Worm (Caenorhabditis elegans): ENCODE data around the gene T05C12.9.

Gene T05C12.9

ce11 chrII:8214367-8214766 is 21.3 kb upstream of the T05C12.9 start, which contains the start of gene M110.10:
M110.10 (minus strand) TSS chrII:8214467.
- TF ChIP-seq scrt-1 (GFP tag; IDR thresholded peaks at IDR 0.05) (no peak), hmbx-1 (tag; optimal IDR thresholded peaks at IDR 0.05) (no peak), ama-1 (optimal IDR thresholded peaks at IDR 0.05) (no peak), F13C5.2 (tag; optimal IDR thresholded peaks at IDR 0.05) (no peak), flt-1 (GFP tag; IDR thresholded peaks at IDR 0.05) (no peak), tbx-37 (GFP tag; conservative IDR thresholded peaks at IDR 0.05) (no peak), hnd-1 (tag; optimal IDR thresholded peaks at IDR 0.05) (no peak), B0310.2 (tag; optimal IDR thresholded peaks at IDR 0.05) (no peak), tra-4 (tag; optimal IDR thresholded peaks at IDR 0.05) (no peak)

- TF ChIP-seq hmg-4 (GFP tag; optimal IDR thresholded peaks at IDR 0.05), result no peak
- TF ChIP-seq B0310.2 (tag; optimal IDR thresholded peaks at IDR 0.05), result no peak
- TF ChIP-seq tra-4 (tag; optimal IDR thresholded peaks at IDR 0.05), result no peak
- TF ChIP-seq sea-1 (GFP tag; conservative IDR thresholded peaks at IDR 0.05), result no peak
Observed at ce11 chrII:8212680-8213079, 19.7 kb upstream of the T05C12.9 start, which contains the start of gene twk-3. twk-3 (minus strand) TSS chrII:8212780.

- TF ChIP-seq hmbx-1 (tag; optimal IDR thresholded peaks at IDR 0.05), result no peak
- TF ChIP-seq ama-1 (optimal IDR thresholded peaks at IDR 0.05), result no peak
- TF ChIP-seq sea-1 (GFP tag; conservative IDR thresholded peaks at IDR 0.05), result no peak
- TF ChIP-seq aly-1 (tag; optimal IDR thresholded peaks at IDR 0.05), result no peak
- TF ChIP-seq B0310.2 (tag; optimal IDR thresholded peaks at IDR 0.05), result no peak
- TF ChIP-seq tra-4 (tag; optimal IDR thresholded peaks at IDR 0.05), result no peak
- TF ChIP-seq hnd-1 (tag; optimal IDR thresholded peaks at IDR 0.05), result no peak
- TF ChIP-seq flt-1 (GFP tag; IDR thresholded peaks at IDR 0.05), result no peak
- no peak for TF ChIP-seq hmg-4 (GFP tag; optimal IDR thresholded peaks at IDR 0.05)
- TF ChIP-seq ceh-13 (GFP tag; optimal IDR thresholded peaks at IDR 0.05), result no peak
- TF ChIP-seq ceh-36 (tag; optimal IDR thresholded peaks at IDR 0.05), result no peak
- no peak for TF ChIP-seq pes-1 (GFP tag; IDR thresholded peaks at IDR 0.05)
- no peak for TF ChIP-seq F13C5.2 (tag; optimal IDR thresholded peaks at IDR 0.05)
- TF ChIP-seq tbx-37 (GFP tag; conservative IDR thresholded peaks at IDR 0.05), result no peak
- no peak for TF ChIP-seq tbx-11 (GFP tag; IDR thresholded peaks at IDR 0.05)
- TF ChIP-seq ets-7 (tag; optimal IDR thresholded peaks at IDR 0.05), result no peak
- TF ChIP-seq scrt-1 (GFP tag; IDR thresholded peaks at IDR 0.05), result no peak
Observed at ce11 chrII:8209476-8209875, 16.4 kb upstream of the T05C12.9 start, which contains the start of gene M110.8. M110.8 (minus strand) TSS chrII:8209576.

ce11 chrII:8205612-8206011 is 12.6 kb upstream of the T05C12.9 start:
- TF ChIP-seq ama-1 (optimal IDR thresholded peaks at IDR 0.05), result no peak
- no peak for TF ChIP-seq pes-1 (GFP tag; IDR thresholded peaks at IDR 0.05)
- no peak for TF ChIP-seq B0310.2 (tag; optimal IDR thresholded peaks at IDR 0.05)
- TF ChIP-seq hmg-4 (GFP tag; optimal IDR thresholded peaks at IDR 0.05), result no peak
- TF ChIP-seq hnd-1 (tag; optimal IDR thresholded peaks at IDR 0.05), result no peak
- no peak for TF ChIP-seq tbx-37 (GFP tag; conservative IDR thresholded peaks at IDR 0.05)

ce11 chrII:8204039-8204438 is 11.0 kb upstream of the T05C12.9 start, which contains the start of gene col-76:
col-76 (plus strand) TSS chrII:8204339.
- TF ChIP-seq ceh-36 (tag; optimal IDR thresholded peaks at IDR 0.05) (no peak), hnd-1 (tag; optimal IDR thresholded peaks at IDR 0.05) (no peak), tbx-37 (GFP tag; conservative IDR thresholded peaks at IDR 0.05) (no peak), flt-1 (GFP tag; IDR thresholded peaks at IDR 0.05) (no peak)

- TF ChIP-seq hnd-1 (tag; optimal IDR thresholded peaks at IDR 0.05), result no peak
- TF ChIP-seq flt-1 (GFP tag; IDR thresholded peaks at IDR 0.05), result no peak
- no peak for TF ChIP-seq tbx-11 (GFP tag; IDR thresholded peaks at IDR 0.05)
- TF ChIP-seq ceh-13 (GFP tag; optimal IDR thresholded peaks at IDR 0.05), result no peak
- TF ChIP-seq F13C5.2 (tag; optimal IDR thresholded peaks at IDR 0.05), result no peak
- no peak for TF ChIP-seq scrt-1 (GFP tag; IDR thresholded peaks at IDR 0.05)
- no peak for TF ChIP-seq sea-1 (GFP tag; conservative IDR thresholded peaks at IDR 0.05)
- no peak for TF ChIP-seq aly-1 (tag; optimal IDR thresholded peaks at IDR 0.05)
- TF ChIP-seq tra-4 (tag; optimal IDR thresholded peaks at IDR 0.05), result no peak
- TF ChIP-seq ets-7 (tag; optimal IDR thresholded peaks at IDR 0.05), result no peak
- no peak for TF ChIP-seq hmbx-1 (tag; optimal IDR thresholded peaks at IDR 0.05)
- no peak for TF ChIP-seq ceh-36 (tag; optimal IDR thresholded peaks at IDR 0.05)
Observed at ce11 chrII:8199803-8200202, 6.8 kb upstream of the T05C12.9 start.

ce11 chrII:8198503-8198902 is 5.5 kb upstream of the T05C12.9 start, which contains the start of gene qua-1:
qua-1 (plus strand) TSS chrII:8198803.
- TF ChIP-seq sea-1 (GFP tag; conservative IDR thresholded peaks at IDR 0.05) (no peak), aly-1 (tag; optimal IDR thresholded peaks at IDR 0.05) (no peak), ets-7 (tag; optimal IDR thresholded peaks at IDR 0.05) (no peak), hmg-4 (GFP tag; optimal IDR thresholded peaks at IDR 0.05) (no peak), F13C5.2 (tag; optimal IDR thresholded peaks at IDR 0.05) (no peak), tbx-37 (GFP tag; conservative IDR thresholded peaks at IDR 0.05) (no peak), ceh-13 (GFP tag; optimal IDR thresholded peaks at IDR 0.05) (no peak), ama-1 (optimal IDR thresholded peaks at IDR 0.05) (no peak), hmbx-1 (tag; optimal IDR thresholded peaks at IDR 0.05) (no peak), flt-1 (GFP tag; IDR thresholded peaks at IDR 0.05) (no peak), scrt-1 (GFP tag; IDR thresholded peaks at IDR 0.05) (no peak)

- TF ChIP-seq hmg-4 (GFP tag; optimal IDR thresholded peaks at IDR 0.05), result no peak
- no peak for TF ChIP-seq hmbx-1 (tag; optimal IDR thresholded peaks at IDR 0.05)
- TF ChIP-seq ama-1 (optimal IDR thresholded peaks at IDR 0.05), result no peak
- TF ChIP-seq aly-1 (tag; optimal IDR thresholded peaks at IDR 0.05), result no peak
- no peak for TF ChIP-seq scrt-1 (GFP tag; IDR thresholded peaks at IDR 0.05)
- no peak for TF ChIP-seq ceh-13 (GFP tag; optimal IDR thresholded peaks at IDR 0.05)
- no peak for TF ChIP-seq pes-1 (GFP tag; IDR thresholded peaks at IDR 0.05)
- TF ChIP-seq F13C5.2 (tag; optimal IDR thresholded peaks at IDR 0.05), result no peak
- TF ChIP-seq tbx-37 (GFP tag; conservative IDR thresholded peaks at IDR 0.05), result no peak
- TF ChIP-seq ets-7 (tag; optimal IDR thresholded peaks at IDR 0.05), result no peak
- no peak for TF ChIP-seq flt-1 (GFP tag; IDR thresholded peaks at IDR 0.05)
- TF ChIP-seq sea-1 (GFP tag; conservative IDR thresholded peaks at IDR 0.05), result no peak
- TF ChIP-seq ceh-36 (tag; optimal IDR thresholded peaks at IDR 0.05), result no peak
- no peak for TF ChIP-seq tra-4 (tag; optimal IDR thresholded peaks at IDR 0.05)
- TF ChIP-seq tbx-11 (GFP tag; IDR thresholded peaks at IDR 0.05), result no peak
- TF ChIP-seq hnd-1 (tag; optimal IDR thresholded peaks at IDR 0.05), result no peak
Observed at ce11 chrII:8193922-8194321, 896 bp upstream of the T05C12.9 start.

Data from whole organism, early embryonic.